Fruit fly (Drosophila melanogaster): ENCODE results near the gene CSN8.
A peak's percentile ranks its signal among the peaks of the same experiment; 100 is the strongest.

Gene CSN8

DNA sequence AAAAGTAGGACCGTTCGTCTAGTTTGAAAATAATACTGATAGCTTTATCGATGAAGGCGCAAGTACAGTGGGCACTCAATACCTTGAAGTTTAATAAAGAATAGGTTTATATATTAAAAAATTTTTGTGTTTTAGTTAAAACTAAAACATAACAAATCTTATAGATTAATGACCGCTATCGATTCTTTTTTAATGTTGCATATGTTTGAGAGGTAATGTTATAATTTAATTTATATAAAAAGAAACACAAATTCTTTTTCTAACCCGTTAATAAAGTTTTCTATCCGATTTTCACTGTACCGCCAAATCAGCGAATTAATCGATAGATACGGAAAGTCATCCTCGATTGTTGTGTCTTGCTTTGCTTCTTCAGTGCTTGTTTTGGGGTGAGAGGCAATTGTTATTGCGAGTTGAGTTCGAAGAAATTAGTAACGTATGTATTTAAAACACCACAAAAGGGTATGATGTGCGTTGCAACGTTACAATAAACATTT lies 19.5 kb downstream of the CSN8 start, which contains the start of the genes Dad1 and CG13384 (continued):
- TF ChIP-seq gcm (GFP tag; optimal IDR thresholded peaks at IDR 0.05) (peak; percentile 93), CG11560 (tag; IDR thresholded peaks at IDR 0.05) (peak; percentile 82), CG15601 (tag; optimal IDR thresholded peaks at IDR 0.05) (peak; percentile 91), CG13123 (GFP tag; optimal IDR thresholded peaks at IDR 0.05) (peak; percentile 77), CG1832 (GFP tag; optimal IDR thresholded peaks at IDR 0.05) (no peak), sens (GFP tag) (peak; percentile 68), HHEX (GFP tag; optimal IDR thresholded peaks at IDR 0.05) (peak; percentile 79), Fer1 (GFP tag; optimal IDR thresholded peaks at IDR 0.05) (peak; percentile 95), gcm2 (GFP tag; optimal IDR thresholded peaks at IDR 0.05) (no peak), zfh1 (GFP tag; IDR thresholded peaks at IDR 0.05) (peak; percentile 85), zen2 (GFP tag; IDR thresholded peaks at IDR 0.05; ENCODE audit: partially characterized antibody) (no peak), Sin3A (optimal IDR thresholded peaks at IDR 0.05) (no peak), CG7745 (tag; optimal IDR thresholded peaks at IDR 0.05) (no peak), Hsf (GFP tag; optimal IDR thresholded peaks at IDR 0.05) (peak; percentile 90), hkb (optimal IDR thresholded peaks at IDR 0.05) (no peak), hkb (GFP tag; IDR thresholded peaks at IDR 0.05) (peak; percentile 85), CG32532 (GFP tag; IDR thresholded peaks at IDR 0.05) (peak; percentile 96), Abd-B (GFP tag; optimal IDR thresholded peaks at IDR 0.05) (peak; percentile 94), CG32772 (GFP tag; IDR thresholded peaks at IDR 0.05) (peak; percentile 93), stwl (tag; optimal IDR thresholded peaks at IDR 0.05) (peak; percentile 79), Pdp1 (GFP tag; optimal IDR thresholded peaks at IDR 0.05) (peak; percentile 49 to 74), caup (GFP tag; optimal IDR thresholded peaks at IDR 0.05; ENCODE audit: severe bottlenecking) (peak; percentile 89), pum (GFP tag; optimal IDR thresholded peaks at IDR 0.05) (peak; percentile 48), CG13287 (GFP tag; IDR thresholded peaks at IDR 0.05; ENCODE audit: partially characterized antibody) (peak; percentile 50), CG7372 (GFP tag; IDR thresholded peaks at IDR 0.05) (peak; percentile 91), Atf3 (GFP tag; optimal IDR thresholded peaks at IDR 0.05) (peak; percentile 16), ap (GFP tag; IDR thresholded peaks at IDR 0.05) (peak; percentile 78), bcd (GFP tag; optimal IDR thresholded peaks at IDR 0.05) (peak; percentile 92), HLH4C (GFP tag; IDR thresholded peaks at IDR 0.05; ENCODE audit: partially characterized antibody) (no peak), ham (GFP tag; IDR thresholded peaks at IDR 0.05) (peak; percentile 74; the same call in 1 of the 2 replicates), Adf1 (GFP tag; IDR thresholded peaks at IDR 0.05) (peak; percentile 72), CG1529 (GFP tag; optimal IDR thresholded peaks at IDR 0.05) (peak; percentile 81), bigmax (GFP tag; optimal IDR thresholded peaks at IDR 0.05) (no peak), Kr (GFP tag; optimal IDR thresholded peaks at IDR 0.05) (peak; percentile 65), Antp (GFP tag; optimal IDR thresholded peaks at IDR 0.05) (no peak), hbn (GFP tag; IDR thresholded peaks at IDR 0.05; ENCODE audit: partially characterized antibody) (no peak; the same call in 1 of the 2 replicates), Fer3 (tag; optimal IDR thresholded peaks at IDR 0.05) (peak; percentile 95), CG7357 (GFP tag; IDR thresholded peaks at IDR 0.05) (peak; percentile 87), gro (GFP tag; optimal IDR thresholded peaks at IDR 0.05) (peak; percentile 20), CG30403 (GFP tag; optimal IDR thresholded peaks at IDR 0.05) (peak; percentile 96), CG6683 (GFP tag; optimal IDR thresholded peaks at IDR 0.05) (peak; percentile 86), h (optimal IDR thresholded peaks at IDR 0.05) (no peak), mld (GFP tag; IDR thresholded peaks at IDR 0.05; ENCODE audit: partially characterized antibody) (no peak), ara (GFP tag; IDR thresholded peaks at IDR 0.05) (peak; percentile 84), CG13894 (tag; optimal IDR thresholded peaks at IDR 0.05) (peak; percentile 96), CG4424 (GFP tag; optimal IDR thresholded peaks at IDR 0.05) (peak; percentile 92), wek (GFP tag; optimal IDR thresholded peaks at IDR 0.05) (peak; percentile 15), gt (GFP tag; IDR thresholded peaks at IDR 0.05) (peak; percentile 77), CG1233 (GFP tag; optimal IDR thresholded peaks at IDR 0.05) (peak; percentile 91), kah (GFP tag; optimal IDR thresholded peaks at IDR 0.05) (peak; percentile 79), Deaf1 (tag; optimal IDR thresholded peaks at IDR 0.05) (peak; percentile 79)

Measured in whole organism, embryonic.